Fruit fly (Drosophila melanogaster) whole organism, wandering third instar larva: ENCODE results near the gene kraken.

Experiments
- Abd-B ChIP-seq: fragments of >200 bp; optimal IDR thresholded peaks from 2 replicates; lab custom pipeline; 2017; ENCODE audit warnings: missing biosample characterization, missing genetic modification characterization
- CG32264 ChIP-seq: fragments of 200-800 bp; sonication (Bioruptor generic); optimal IDR thresholded peaks from 2 replicates; lab custom pipeline; 2016; ENCODE audit warnings: missing biosample characterization, missing genetic modification characterization
- CG9705 ChIP-seq: fragments of 200-800 bp; sonication (Bioruptor generic); optimal IDR thresholded peaks from 2 replicates; lab custom pipeline; 2018; ENCODE audit warnings: missing biosample characterization, mild to moderate bottlenecking, missing genetic modification characterization
- CrebA ChIP-seq: fragments of 200-800 bp; sonication (Bioruptor generic); optimal IDR thresholded peaks from 2 replicates; lab custom pipeline; 2016; ENCODE audit warnings: missing biosample characterization, mild to moderate bottlenecking, missing genetic modification characterization, borderline replicate concordance
- Dfd ChIP-seq: fragments of >200 bp; optimal IDR thresholded peaks from 2 replicates; lab custom pipeline; 2017; ENCODE audit warnings: missing biosample characterization, missing genetic modification characterization
- Dif ChIP-seq: fragments of 200-275, 200-300 bp; sonication (Bioruptor generic); optimal IDR thresholded peaks from 2 replicates; lab custom pipeline; 2018; ENCODE audit warnings: missing biosample characterization, missing genetic modification characterization; ENCODE audit not compliant: partially characterized antibody
- GATAd ChIP-seq: sonication (Bioruptor generic); optimal IDR thresholded peaks from 2 replicates; lab custom pipeline; 2016; ENCODE audit warnings: missing biosample characterization, missing genetic modification characterization
- HLH106 ChIP-seq: fragments of 200-800 bp; optimal IDR thresholded peaks from 3 replicates; lab custom pipeline; 2019; ENCODE audit warnings: missing biosample characterization, mild to moderate bottlenecking, missing genetic modification characterization, moderate library complexity
- Hnf4 ChIP-seq: fragments of 200-800 bp; sonication (Bioruptor generic); optimal IDR thresholded peaks from 2 replicates; lab custom pipeline; 2016; ENCODE audit warnings: missing biosample characterization, mild to moderate bottlenecking, missing genetic modification characterization
- Hr83 ChIP-seq: fragments of 200-300 bp; sonication (Bioruptor generic); optimal IDR thresholded peaks from 2 replicates; lab custom pipeline; 2016; ENCODE audit warnings: missing biosample characterization, mild to moderate bottlenecking, missing genetic modification characterization, moderate library complexity; ENCODE audit not compliant: poor library complexity, severe bottlenecking
- Jra ChIP-seq: sonication (Bioruptor generic); optimal IDR thresholded peaks from 2 replicates; lab custom pipeline; 2016; ENCODE audit warnings: missing biosample characterization, missing genetic modification characterization
- Myc ChIP-seq: fragments of >200 bp; optimal IDR thresholded peaks from 2 replicates; lab custom pipeline; 2017
- N ChIP-seq: fragments of >200 bp; optimal IDR thresholded peaks from 2 replicates; lab custom pipeline; 2018; ENCODE audit warnings: missing biosample characterization, missing external identifiers, missing genetic modification characterization
- OdsH ChIP-seq: fragments of 200-800 bp; sonication (Bioruptor generic); optimal IDR thresholded peaks from 2 replicates; lab custom pipeline; 2016; ENCODE audit warnings: missing biosample characterization, mild to moderate bottlenecking, missing genetic modification characterization
- Rel ChIP-seq, 2 experiments: fragments of 200-800 bp; sonication (Bioruptor generic) in 1 of 2; optimal IDR thresholded peaks; 2 replicates in 1 of 2; 3 replicates in 1 of 2; lab custom pipeline; 2016 to 2019; ENCODE audit warnings: mild to moderate bottlenecking in 2 of 2, missing biosample characterization in 2 of 2, missing genetic modification characterization in 2 of 2, moderate library complexity in 1 of 2
- Sp1 ChIP-seq: fragments of 200-800 bp; sonication (Bioruptor generic); optimal IDR thresholded peaks from 3 replicates; lab custom pipeline; 2019; ENCODE audit warnings: missing biosample characterization, mild to moderate bottlenecking, missing genetic modification characterization, moderate library complexity
- Vsx2 ChIP-seq: fragments of 200-300, 225-300 bp; sonication (Bioruptor generic); optimal IDR thresholded peaks from 2 replicates; lab custom pipeline; 2018; ENCODE audit warnings: missing biosample characterization, missing genetic modification characterization; ENCODE audit not compliant: partially characterized antibody
- br ChIP-seq: fragments of 200-800 bp; sonication (Bioruptor generic); optimal IDR thresholded peaks from 2 replicates; lab custom pipeline; 2016; ENCODE audit warnings: missing biosample characterization, missing genetic modification characterization
- brk ChIP-seq: fragments of 200-800 bp; sonication (Bioruptor generic); optimal IDR thresholded peaks from 2 replicates; lab custom pipeline; 2016; ENCODE audit warnings: missing biosample characterization, mild to moderate bottlenecking, missing genetic modification characterization
- dl ChIP-seq, 2 experiments: fragments of 175-275, 200-275 bp in 1 of 2; fragments of 200-275 bp in 1 of 2; sonication (Bioruptor generic); optimal IDR thresholded peaks; lab custom pipeline; 2018; ENCODE audit warnings: mild to moderate bottlenecking in 2 of 2, missing biosample characterization in 2 of 2, missing genetic modification characterization in 2 of 2, moderate library complexity in 2 of 2; ENCODE audit not compliant: partially characterized antibody in 2 of 2, insufficient read depth in 1 of 2
- dmrt93B ChIP-seq: fragments of 200-800 bp; sonication (Bioruptor generic); optimal IDR thresholded peaks from 2 replicates; lab custom pipeline; 2018; ENCODE audit warnings: missing biosample characterization, mild to moderate bottlenecking, missing genetic modification characterization
- ey ChIP-seq: fragments of 200-800 bp; sonication (Bioruptor generic); optimal IDR thresholded peaks from 2 replicates; lab custom pipeline; 2016; ENCODE audit warnings: missing biosample characterization, missing genetic modification characterization
- foxo ChIP-seq, 2 experiments: fragments of 200-800 bp; sonication (Bioruptor generic); optimal IDR thresholded peaks; 2 replicates in 1 of 2; 3 replicates in 1 of 2; lab custom pipeline; 2016 to 2017; ENCODE audit warnings: missing biosample characterization in 2 of 2, missing genetic modification characterization in 2 of 2
- fru ChIP-seq: fragments of 200-800 bp; sonication (Bioruptor generic); optimal IDR thresholded peaks from 3 replicates; lab custom pipeline; 2016; ENCODE audit warnings: missing biosample characterization, mild to moderate bottlenecking, missing genetic modification characterization
- h ChIP-seq: fragments of 200-800 bp; sonication (Bioruptor generic); optimal IDR thresholded peaks from 3 replicates; lab custom pipeline; 2016; ENCODE audit warnings: missing biosample characterization, mild to moderate bottlenecking, missing genetic modification characterization
- lola ChIP-seq: fragments of >200 bp; optimal IDR thresholded peaks from 2 replicates; lab custom pipeline; 2017; ENCODE audit warnings: missing biosample characterization, missing genetic modification characterization
- pan ChIP-seq: fragments of >200 bp; optimal IDR thresholded peaks from 2 replicates; lab custom pipeline; 2017
- psq ChIP-seq: fragments of 200-800 bp; sonication (Bioruptor generic); optimal IDR thresholded peaks from 3 replicates; lab custom pipeline; 2017; ENCODE audit warnings: missing biosample characterization, mild to moderate bottlenecking, missing genetic modification characterization, moderate library complexity
- rgr ChIP-seq: fragments of 200-800 bp; sonication (Bioruptor generic); optimal IDR thresholded peaks from 3 replicates; lab custom pipeline; 2016; ENCODE audit warnings: missing biosample characterization, mild to moderate bottlenecking, missing genetic modification characterization
- sage ChIP-seq: fragments of 200-800 bp; sonication (Bioruptor generic); optimal IDR thresholded peaks from 2 replicates; lab custom pipeline; 2016; ENCODE audit warnings: missing biosample characterization, mild to moderate bottlenecking, missing genetic modification characterization
- sv ChIP-seq: fragments of 200-800 bp; sonication (Bioruptor generic); optimal IDR thresholded peaks from 3 replicates; lab custom pipeline; 2016; ENCODE audit warnings: missing biosample characterization, missing genetic modification characterization
- tai ChIP-seq: sonication (Bioruptor generic); optimal IDR thresholded peaks from 2 replicates; lab custom pipeline; 2016; ENCODE audit warnings: missing biosample characterization, missing genetic modification characterization
- usp ChIP-seq: fragments of >200 bp; optimal IDR thresholded peaks from 2 replicates; lab custom pipeline; 2017; ENCODE audit warnings: missing biosample characterization, missing genetic modification characterization
- woc ChIP-seq: sonication (Bioruptor generic); optimal IDR thresholded peaks from 2 replicates; lab custom pipeline; 2016; ENCODE audit warnings: missing biosample characterization, mild to moderate bottlenecking, missing genetic modification characterization

Gene kraken

dm6 chr2L:852647-853111 lies at the start of gene kraken, which contains the start of gene CG4291:
Gene kraken (plus strand): TSS chr2L:852768.
Gene CG4291 (minus strand): TSS chr2L:852730.
- TF ChIP-seq h (GFP tag; lab: Kevin White, UChicago) = peak; percentile 74
- TF ChIP-seq Rel (GFP tag; optimal IDR thresholded peaks at IDR 0.05; lab: Kevin White, UChicago) = no peak
- peak; percentile 43 for TF ChIP-seq Rel (tag; optimal IDR thresholded peaks at IDR 0.05; lab: Kevin White, UChicago)
- peak; percentile 43 for TF ChIP-seq br (GFP tag; lab: Kevin White, UChicago)
- TF ChIP-seq CG32264 (GFP tag; lab: Kevin White, UChicago) = no peak
- TF ChIP-seq CrebA (GFP tag; lab: Kevin White, UChicago) = no peak
- peak; percentile 70 for TF ChIP-seq Hnf4 (GFP tag; lab: Kevin White, UChicago)
- TF ChIP-seq CG9705 (GFP tag; lab: Kevin White, UChicago) = peak; percentile 45
- no peak for TF ChIP-seq sage (GFP tag; lab: Kevin White, UChicago)
- peak; percentile 15 for TF ChIP-seq fru
- peak; percentile 60 for TF ChIP-seq Hr83 (GFP tag; lab: Kevin White, UChicago)
- TF ChIP-seq sv (GFP tag; lab: Kevin White, UChicago) = peak; percentile 59
- peak; percentile 26 for TF ChIP-seq woc
- peak; percentile 49 for TF ChIP-seq Sp1
- TF ChIP-seq foxo (GFP tag; optimal IDR thresholded peaks at IDR 0.05; lab: Kevin White, UChicago) = peak in 1 of 2 experiments; percentile 61
- TF ChIP-seq OdsH (GFP tag; lab: Kevin White, UChicago) = peak; percentile 23
- no peak for TF ChIP-seq brk (GFP tag; lab: Kevin White, UChicago)
- TF ChIP-seq psq (GFP tag; lab: Kevin White, UChicago) = peak; percentile 35
- TF ChIP-seq GATAd (GFP tag; lab: Kevin White, UChicago) = no peak
- peak; percentile 51 for TF ChIP-seq HLH106 (tag; lab: Kevin White, UChicago)
- peak; percentile 36 for TF ChIP-seq ey (GFP tag; lab: Kevin White, UChicago)
- peak; percentile 96 for TF ChIP-seq Myc (lab: Kevin White, UChicago)
- peak; percentile 66 for TF ChIP-seq rgr (GFP tag; lab: Kevin White, UChicago)
- TF ChIP-seq Dif (GFP tag; lab: Kevin White, UChicago) = no peak

DNA sequence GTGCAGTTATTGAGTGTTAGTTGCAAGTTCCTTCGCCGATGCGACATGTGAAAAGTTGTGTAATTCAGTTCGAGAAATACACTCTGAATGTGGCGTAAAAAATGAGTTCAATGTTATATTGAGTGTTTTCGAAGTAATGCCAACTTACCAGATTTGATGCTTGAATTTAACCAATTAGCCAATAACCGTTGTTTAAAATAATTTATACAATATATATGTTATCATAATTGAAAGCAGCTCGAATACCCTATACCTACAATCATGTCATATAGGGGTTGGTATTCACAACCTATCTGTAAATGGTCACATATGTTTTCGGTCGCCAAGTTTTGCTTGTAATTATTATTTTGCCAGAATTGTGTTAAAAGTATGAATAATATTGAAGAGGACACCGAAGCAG lies 42.3 kb upstream of the kraken start, which contains the start of gene Nnf1b:
Gene Nnf1b, plus strand, starts transcription at position 301 of the 400 bp plus-strand sequence.
- TF ChIP-seq Abd-B (GFP tag; lab: Kevin White, UChicago) (no peak), brk (GFP tag; lab: Kevin White, UChicago) (no peak), br (GFP tag; lab: Kevin White, UChicago) (no peak), dl (GFP tag; optimal IDR thresholded peaks at IDR 0.05; lab: Kevin White, UChicago; ENCODE audit: insufficient read depth in 1 of 2, partially characterized antibody in 2 of 2) (no peak), CG32264 (GFP tag; lab: Kevin White, UChicago) (no peak), Jra (GFP tag; lab: Kevin White, UChicago) (no peak), Dfd (GFP tag; lab: Kevin White, UChicago) (no peak), fru (no peak), lola (GFP tag; lab: Kevin White, UChicago) (no peak), Hr83 (GFP tag; lab: Kevin White, UChicago) (no peak), N (GFP tag; lab: Kevin White, UChicago) (no peak), tai (GFP tag; lab: Kevin White, UChicago) (no peak), usp (GFP tag; lab: Kevin White, UChicago) (no peak), Sp1 (no peak), foxo (GFP tag; optimal IDR thresholded peaks at IDR 0.05; lab: Kevin White, UChicago) (no peak), pan (lab: Kevin White, UChicago) (no peak), psq (GFP tag; lab: Kevin White, UChicago) (no peak), Vsx2 (no peak), Dif (GFP tag; lab: Kevin White, UChicago) (no peak), dmrt93B (GFP tag; lab: Kevin White, UChicago) (no peak)
- TF ChIP-seq, all 38 proteins: peak for 0

- no peak for TF ChIP-seq Rel (GFP tag; optimal IDR thresholded peaks at IDR 0.05; lab: Kevin White, UChicago)
- TF ChIP-seq Rel (tag; optimal IDR thresholded peaks at IDR 0.05; lab: Kevin White, UChicago) = peak; percentile 9
- TF ChIP-seq OdsH (GFP tag; lab: Kevin White, UChicago) = no peak
These were observed 41.2 kb upstream of the kraken start, which contains the start of gene Dbp21E2 for dm6 chr2L:811405-811804. Gene Dbp21E2 (plus strand): TSS chr2L:811584.
